Fruit fly (Drosophila melanogaster): ENCODE results near the gene Itgbn.

Gene Itgbn

DNA sequence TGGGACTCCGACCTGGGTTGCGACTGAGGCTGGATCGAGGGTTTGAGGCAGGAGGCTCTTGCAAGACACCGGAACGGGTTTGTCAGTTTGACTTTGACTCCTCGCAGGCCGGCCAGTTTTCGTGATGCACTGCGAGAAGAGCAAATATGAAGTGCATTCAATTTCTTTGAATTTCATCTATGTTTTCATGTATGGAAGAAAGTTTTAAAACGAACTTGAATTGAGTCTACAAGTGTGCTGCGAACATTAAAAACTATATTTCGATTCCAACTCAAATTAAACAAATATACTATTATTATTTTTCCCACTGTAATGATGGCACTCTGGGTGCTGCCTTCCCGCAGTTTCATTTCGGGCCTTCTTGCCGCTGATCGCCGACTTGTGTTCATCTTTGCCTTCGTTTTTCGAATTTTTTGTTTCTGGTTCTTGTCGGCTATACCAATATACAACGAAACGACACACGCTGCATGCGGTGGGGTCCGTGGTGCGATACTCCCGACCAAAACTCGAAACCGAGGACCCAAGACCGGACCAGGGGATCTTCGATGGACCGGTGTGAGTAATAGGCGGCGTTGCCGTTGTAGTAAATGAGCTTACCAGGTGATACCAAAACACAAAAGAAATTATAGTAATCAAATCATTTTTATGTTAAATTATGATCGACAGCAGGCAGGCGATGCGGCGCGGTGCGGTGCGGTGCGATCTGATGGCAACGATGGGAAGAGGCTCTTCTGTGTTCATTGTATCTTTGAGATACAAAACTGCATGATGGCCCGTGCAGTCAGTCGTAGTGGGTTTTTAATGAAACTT, 43.3 kb upstream of the Itgbn start (continued):
- TF ChIP-seq ash1 (GFP tag; optimal IDR thresholded peaks at IDR 0.05) (no peak), twi (tag; optimal IDR thresholded peaks at IDR 0.05) (peak; percentile 47), pfk (GFP tag; optimal IDR thresholded peaks at IDR 0.05) (no peak), caup (GFP tag; optimal IDR thresholded peaks at IDR 0.05; ENCODE audit: severe bottlenecking) (peak; percentile 16), CG3847 (GFP tag; IDR thresholded peaks at IDR 0.05) (no peak), CG10431 (GFP tag; optimal IDR thresholded peaks at IDR 0.05) (no peak), pnt (GFP tag; optimal IDR thresholded peaks at IDR 0.05) (peak; percentile 75), esg (GFP tag; conservative IDR thresholded peaks at IDR 0.05) (peak; percentile 71), exex (tag; optimal IDR thresholded peaks at IDR 0.05) (no peak), CG17385 (GFP tag; optimal IDR thresholded peaks at IDR 0.05) (peak; percentile 56), CG32767 (GFP tag; IDR thresholded peaks at IDR 0.05) (peak; percentile 75), CG14965 (GFP tag; optimal IDR thresholded peaks at IDR 0.05; ENCODE audit: borderline replicate concordance) (peak; percentile 5), danr (GFP tag; IDR thresholded peaks at IDR 0.05) (peak; percentile 68), Awh (GFP tag; IDR thresholded peaks at IDR 0.05) (peak; percentile 87), CG12155 (GFP tag; optimal IDR thresholded peaks at IDR 0.05) (peak; percentile 54), bbx (GFP tag; IDR thresholded peaks at IDR 0.05; ENCODE audit: partially characterized antibody) (no peak), CG15479 (GFP tag; optimal IDR thresholded peaks at IDR 0.05) (no peak), CG1603 (tag; optimal IDR thresholded peaks at IDR 0.05) (peak; percentile 90), HHEX (GFP tag; optimal IDR thresholded peaks at IDR 0.05) (peak; percentile 54), mam (GFP tag; optimal IDR thresholded peaks at IDR 0.05) (peak; percentile 48), CG34224 (GFP tag; IDR thresholded peaks at IDR 0.05; ENCODE audit: partially characterized antibody) (no peak), CG18619 (GFP tag; optimal IDR thresholded peaks at IDR 0.05) (peak; percentile 55), CG8281 (tag; optimal IDR thresholded peaks at IDR 0.05) (peak; percentile 41), CG8478 (optimal IDR thresholded peaks at IDR 0.05) (no peak), zf30C (GFP tag; optimal IDR thresholded peaks at IDR 0.05) (peak; percentile 87), cad (GFP tag; optimal IDR thresholded peaks at IDR 0.05) (no peak), her (GFP tag; optimal IDR thresholded peaks at IDR 0.05) (peak; percentile 25), Hsf (GFP tag; optimal IDR thresholded peaks at IDR 0.05) (peak; percentile 82), dysf (GFP tag; IDR thresholded peaks at IDR 0.05) (peak; percentile 52; the same call in 1 of the 3 replicates), CG12236 (GFP tag; optimal IDR thresholded peaks at IDR 0.05) (peak; percentile 62), CG13624 (GFP tag; optimal IDR thresholded peaks at IDR 0.05) (peak; percentile 12), tx (GFP tag; optimal IDR thresholded peaks at IDR 0.05) (peak; percentile 30), CG14860 (GFP tag; IDR thresholded peaks at IDR 0.05; ENCODE audit: partially characterized antibody) (no peak), Rx (GFP tag; IDR thresholded peaks at IDR 0.05) (peak; percentile 73), CG5245 (GFP tag; optimal IDR thresholded peaks at IDR 0.05) (peak; percentile 86), Dp (GFP tag; optimal IDR thresholded peaks at IDR 0.05) (no peak), chn (GFP tag; optimal IDR thresholded peaks at IDR 0.05) (peak; percentile 77), maf-S (GFP tag; optimal IDR thresholded peaks at IDR 0.05) (peak; percentile 57), CG4282 (GFP tag; optimal IDR thresholded peaks at IDR 0.05) (no peak), CG9932 (GFP tag; IDR thresholded peaks at IDR 0.05) (no peak), CG10274 (GFP tag; optimal IDR thresholded peaks at IDR 0.05) (peak; percentile 19), lilli (GFP tag; optimal IDR thresholded peaks at IDR 0.05) (peak; percentile 69), knrl (GFP tag; IDR thresholded peaks at IDR 0.05; ENCODE audit: partially characterized antibody) (no peak), gro (GFP tag; optimal IDR thresholded peaks at IDR 0.05) (no peak), slp2 (GFP tag; optimal IDR thresholded peaks at IDR 0.05) (peak; percentile 53), Six4 (GFP tag; optimal IDR thresholded peaks at IDR 0.05) (peak; percentile 94), tup (GFP tag; optimal IDR thresholded peaks at IDR 0.05) (peak; percentile 39), gsb-n (tag; optimal IDR thresholded peaks at IDR 0.05) (peak; percentile 87), CkIIα-i1 (GFP tag; IDR thresholded peaks at IDR 0.05) (no peak), CG4854 (GFP tag; optimal IDR thresholded peaks at IDR 0.05) (peak; percentile 57)

All from whole organism, embryonic.